Fruit fly (Drosophila melanogaster) S2 (cell line): Measurements from ENCODE around the gene Dph4.

Source experiments
- CG8478 ChIP-seq: fragments of >200 bp; optimal IDR thresholded peaks from 2 replicates; lab custom pipeline; 2018
- CTCF ChIP-seq, 2 experiments: fragments of >200 bp; optimal IDR thresholded peaks; 2 replicates each; lab custom pipeline; 2018

- no peak for TF ChIP-seq CG8478 (lab: Kevin White, UChicago)
- TF ChIP-seq CTCF (optimal IDR thresholded peaks at IDR 0.05; lab: Kevin White, UChicago), result peak in 1 of 2 experiments; percentile 20
Observed at dm6 chr3R:5587863-5588519, 35.9 kb downstream of the Dph4 start, which contains the start of gene CG2926.
